Fruit fly (Drosophila melanogaster) whole organism, wandering third instar larva: ENCODE data around the gene CG8861.

Source experiments
- Mio ChIP-seq: sonication (Bioruptor generic); optimal IDR thresholded peaks from 2 replicates; lab custom pipeline; 2016; ENCODE audit warnings: missing biosample characterization, missing genetic modification characterization
- N ChIP-seq: fragments of >200 bp; optimal IDR thresholded peaks from 2 replicates; lab custom pipeline; 2018; ENCODE audit warnings: missing biosample characterization, missing external identifiers, missing genetic modification characterization

DNA sequence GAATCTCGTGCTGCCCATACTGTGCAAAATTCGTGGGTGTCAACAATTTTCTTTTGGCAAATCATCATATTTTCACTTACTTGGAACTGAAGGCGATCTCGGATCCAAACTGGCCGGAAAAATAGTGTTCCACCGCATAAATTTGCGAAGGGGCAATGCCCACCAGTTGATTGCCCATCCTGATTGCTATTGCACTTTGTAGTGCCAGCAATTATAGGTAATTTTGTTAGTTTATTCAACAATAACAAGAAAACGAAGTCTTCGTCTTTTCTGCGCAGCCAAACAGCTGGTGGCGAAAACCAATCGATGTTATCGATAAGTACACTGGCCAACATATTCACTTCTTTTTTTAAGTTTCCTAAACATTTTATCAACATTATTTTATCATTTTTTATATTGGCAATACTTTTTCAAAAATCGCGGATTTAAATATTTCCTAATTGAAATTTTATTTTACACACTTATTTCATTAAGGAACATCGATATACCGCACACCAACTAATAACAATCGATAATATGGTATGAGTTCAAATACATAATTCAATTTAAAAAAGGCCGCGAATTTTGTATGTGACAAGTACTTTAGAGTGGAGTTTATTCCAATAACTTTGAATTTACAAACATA lies 82.6 kb downstream of the CG8861 start, which contains the start of gene Vps15:
- TF ChIP-seq Mio (no peak), N (GFP tag; lab: Kevin White, UChicago) (no peak)
